Fruit fly (Drosophila melanogaster) whole organism: ENCODE results near the gene CG10435.

Experiments used
- CG8478 ChIP-seq: fragments of >200 bp; optimal IDR thresholded peaks from 2 replicates; lab custom pipeline; 2018; ENCODE audit warnings: inconsistent platforms
- Dll ChIP-seq: fragments of >200 bp; optimal IDR thresholded peaks from 2 replicates; lab custom pipeline; 2017
- EcR ChIP-seq, 2 experiments: fragments of >200 bp; optimal IDR thresholded peaks; 2 replicates each; lab custom pipeline; 2017; ENCODE audit warnings: missing biosample characterization in 2 of 2, missing genetic modification characterization in 2 of 2, missing genetic modification reagents in 2 of 2
- pan ChIP-seq: fragments of >200 bp; optimal IDR thresholded peaks from 2 replicates; lab custom pipeline; 2017
- psq ChIP-seq: fragments of >200 bp; optimal IDR thresholded peaks from 2 replicates; lab custom pipeline; 2017
- usp ChIP-seq: fragments of >200 bp; optimal IDR thresholded peaks from 2 replicates; lab custom pipeline; 2017; ENCODE audit warnings: missing biosample characterization, missing genetic modification characterization, mixed read lengths

Gene CG10435

DNA sequence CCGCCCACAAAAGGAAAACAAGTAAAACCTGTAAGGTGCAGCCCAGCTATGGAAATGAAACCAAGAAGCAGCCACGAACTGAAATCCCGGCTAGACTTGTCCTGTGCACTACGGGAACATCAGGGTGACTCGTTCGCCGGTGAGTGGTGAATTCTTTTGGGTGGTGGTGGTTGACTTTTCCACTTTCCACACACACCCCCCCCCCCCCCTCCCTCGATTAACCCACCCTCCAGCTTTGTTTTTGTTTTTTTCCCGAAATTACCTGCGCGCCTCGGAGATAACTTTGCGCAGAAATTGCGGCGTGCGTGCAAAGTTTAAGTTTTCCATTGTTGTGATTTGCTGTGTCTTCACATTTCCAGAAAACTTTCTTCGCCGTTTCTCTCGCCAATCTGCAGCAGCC lies 13.5 kb upstream of the CG10435 start:
- TF ChIP-seq psq (lab: Kevin White, UChicago), result no peak
- no peak for TF ChIP-seq pan (lab: Kevin White, UChicago)
- no peak for TF ChIP-seq CG8478
- TF ChIP-seq usp (GFP tag; lab: Kevin White, UChicago), result no peak
- no peak for TF ChIP-seq EcR (GFP tag; optimal IDR thresholded peaks at IDR 0.05; lab: Kevin White, UChicago)
- TF ChIP-seq Dll (lab: Kevin White, UChicago), result no peak

DNA sequence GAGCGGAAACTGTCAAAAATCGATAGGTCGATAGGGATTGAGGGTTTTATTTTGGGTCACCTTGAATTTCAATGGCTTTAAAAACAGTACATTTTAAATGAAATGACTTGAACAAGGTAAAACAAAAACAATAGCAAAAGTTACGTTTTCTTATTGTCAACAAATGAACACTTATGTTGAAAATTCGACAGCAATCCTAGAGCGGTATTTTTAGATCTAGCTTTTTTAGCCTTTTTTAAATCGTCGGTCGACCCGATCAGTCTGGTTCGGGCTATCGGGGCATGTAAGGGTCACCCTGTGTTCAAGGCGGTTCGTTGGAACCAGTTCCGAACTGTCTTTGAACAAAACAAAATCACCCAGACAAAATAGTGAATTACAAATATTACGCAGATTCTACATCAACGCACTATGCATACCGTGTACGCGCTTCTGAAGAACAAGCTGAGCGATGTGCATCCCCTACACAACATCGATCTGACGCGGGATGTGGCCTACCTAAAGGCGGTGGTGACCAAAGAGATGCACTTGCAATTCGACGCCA lies 3.9 kb downstream of the CG10435 start, which contains the start of the genes CG11052 and CG3223:
TSS of gene CG11052 (minus strand) at position 218 of the 541 bp plus-strand sequence.
TSS of gene CG3223 (plus strand) at position 321 of the 541 bp plus-strand sequence.
- TF ChIP-seq Dll (lab: Kevin White, UChicago) (no peak), CG8478 (no peak), pan (lab: Kevin White, UChicago) (no peak), psq (lab: Kevin White, UChicago) (no peak), EcR (GFP tag; optimal IDR thresholded peaks at IDR 0.05; lab: Kevin White, UChicago) (no peak), usp (GFP tag; lab: Kevin White, UChicago) (no peak)

DNA sequence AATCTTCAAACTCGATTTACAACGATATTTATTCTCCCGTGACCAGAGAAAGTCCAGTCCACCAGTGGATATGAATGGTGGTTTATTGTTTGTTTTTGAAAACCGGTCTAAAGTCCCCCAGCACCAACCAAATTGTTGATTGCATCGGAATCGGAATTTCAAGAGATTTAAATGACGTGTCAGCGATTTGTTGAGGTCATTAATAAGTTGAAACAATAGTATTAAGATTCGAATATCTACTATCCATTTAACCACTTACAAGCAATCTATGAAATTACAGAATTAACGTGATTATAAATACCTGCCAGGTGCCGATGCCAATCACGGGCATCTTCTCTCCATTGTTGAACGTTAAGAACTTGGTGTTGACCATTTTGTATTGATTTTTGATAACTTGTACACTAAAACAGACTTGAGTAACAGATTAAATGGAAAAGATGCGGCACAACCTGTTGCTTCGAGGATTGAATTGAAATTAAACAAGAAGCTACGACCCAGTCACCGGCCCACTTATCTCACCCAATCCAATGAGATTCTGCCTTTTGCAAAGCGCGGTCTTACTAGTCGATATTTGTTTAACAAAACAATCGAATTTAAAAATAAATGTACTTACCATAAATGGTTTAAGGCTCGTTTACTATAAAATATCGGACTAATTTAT lies 5.3 kb downstream of the CG10435 start, which contains the start of gene CG2767:
TSS of gene CG2767 (minus strand) at position 516 of the 661 bp plus-strand sequence.
- TF ChIP-seq EcR (GFP tag; optimal IDR thresholded peaks at IDR 0.05; lab: Kevin White, UChicago), result no peak
- no peak for TF ChIP-seq pan (lab: Kevin White, UChicago)

DNA sequence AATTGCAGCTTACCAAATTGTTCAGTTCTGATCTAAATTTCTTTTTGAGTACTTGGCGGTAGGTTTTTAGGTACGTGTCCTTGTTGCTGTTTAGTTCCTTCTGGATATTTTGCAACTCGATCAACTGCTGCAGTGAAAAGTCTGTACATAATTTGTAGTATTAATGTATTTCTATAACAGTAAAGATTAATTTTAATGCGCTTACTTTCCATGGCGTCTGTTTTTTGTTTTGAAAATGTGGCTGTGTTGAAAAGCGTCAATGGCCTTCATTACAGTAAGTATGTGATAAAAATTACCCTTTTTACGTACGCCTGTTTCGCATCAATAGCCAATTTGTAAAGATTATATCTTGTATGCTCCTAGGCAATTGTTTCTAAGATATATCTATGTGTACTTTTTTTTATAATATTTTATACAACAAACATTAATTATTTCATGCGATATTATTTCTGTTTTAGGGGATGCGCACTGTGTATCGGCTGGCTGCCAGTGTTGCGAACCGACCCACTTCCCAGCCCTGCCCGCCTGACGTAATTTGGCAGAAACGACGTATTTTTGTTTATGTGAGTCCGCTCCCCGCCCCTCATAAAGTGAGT lies 11.8 kb downstream of the CG10435 start, which contains the start of the genes Kmn2 and CG2698:
TSS of gene Kmn2 (minus strand) at position 236 of the 596 bp plus-strand sequence.
TSS of gene CG2698 (plus strand) at position 489 of the 596 bp plus-strand sequence.
- no peak for TF ChIP-seq EcR (GFP tag; optimal IDR thresholded peaks at IDR 0.05; lab: Kevin White, UChicago)
- no peak for TF ChIP-seq Dll (lab: Kevin White, UChicago)
- no peak for TF ChIP-seq usp (GFP tag; lab: Kevin White, UChicago)
- no peak for TF ChIP-seq pan (lab: Kevin White, UChicago)

DNA sequence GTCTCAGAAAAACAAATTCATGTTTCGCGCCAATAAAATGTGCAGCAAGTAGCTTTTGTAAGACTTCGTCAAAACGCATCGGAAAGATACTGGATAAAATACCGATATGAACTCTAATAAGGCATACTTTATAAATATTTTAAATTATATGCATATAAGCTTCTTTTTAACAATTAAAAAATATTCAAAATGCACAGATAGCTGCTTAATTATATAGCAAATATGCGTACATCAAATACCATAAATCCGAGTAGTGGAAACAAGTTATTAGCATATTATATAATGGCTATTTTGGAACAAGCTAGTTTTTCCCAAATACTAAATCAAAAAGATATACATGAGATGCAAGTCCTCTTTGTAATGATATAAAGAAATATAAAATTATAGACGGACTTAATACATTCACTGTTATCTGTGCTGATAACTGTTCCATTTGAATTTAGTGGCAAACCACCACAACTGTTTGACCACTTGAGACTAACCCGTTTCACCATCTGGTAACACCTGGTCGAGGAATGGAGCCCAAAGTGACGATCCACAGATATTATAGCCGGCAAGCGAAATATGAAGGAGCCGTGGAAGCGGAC lies 13.4 kb downstream of the CG10435 start, which contains the start of gene PIG-H:
TSS of gene PIG-H (plus strand) at position 303 of the 587 bp plus-strand sequence.
- TF ChIP-seq CG8478 (no peak), EcR (GFP tag; optimal IDR thresholded peaks at IDR 0.05; lab: Kevin White, UChicago) (no peak), usp (GFP tag; lab: Kevin White, UChicago) (no peak), psq (lab: Kevin White, UChicago) (no peak), pan (lab: Kevin White, UChicago) (no peak), Dll (lab: Kevin White, UChicago) (no peak)

DNA sequence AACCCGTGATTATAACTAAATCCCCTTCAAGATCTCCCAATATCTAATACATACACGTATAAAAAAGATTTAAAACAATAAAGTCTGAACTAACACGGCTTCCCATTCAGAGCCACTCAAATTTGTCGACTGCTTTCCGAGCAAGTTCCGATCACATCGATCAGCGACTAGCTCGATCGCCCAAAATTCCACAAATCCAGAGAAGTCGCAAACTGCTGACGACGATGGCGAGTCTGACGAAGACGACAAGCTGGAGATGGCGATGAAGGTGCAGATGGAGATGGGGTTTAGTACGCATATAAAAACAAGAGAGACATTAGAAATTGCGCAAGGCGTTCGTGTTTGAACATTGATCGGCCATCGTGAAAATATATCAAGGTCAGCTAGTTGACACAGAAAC lies 14.2 kb downstream of the CG10435 start:
- TF ChIP-seq CG8478, result no peak
- no peak for TF ChIP-seq EcR (GFP tag; optimal IDR thresholded peaks at IDR 0.05; lab: Kevin White, UChicago)
- no peak for TF ChIP-seq Dll (lab: Kevin White, UChicago)
- no peak for TF ChIP-seq pan (lab: Kevin White, UChicago)
- TF ChIP-seq usp (GFP tag; lab: Kevin White, UChicago), result no peak
- no peak for TF ChIP-seq psq (lab: Kevin White, UChicago)

DNA sequence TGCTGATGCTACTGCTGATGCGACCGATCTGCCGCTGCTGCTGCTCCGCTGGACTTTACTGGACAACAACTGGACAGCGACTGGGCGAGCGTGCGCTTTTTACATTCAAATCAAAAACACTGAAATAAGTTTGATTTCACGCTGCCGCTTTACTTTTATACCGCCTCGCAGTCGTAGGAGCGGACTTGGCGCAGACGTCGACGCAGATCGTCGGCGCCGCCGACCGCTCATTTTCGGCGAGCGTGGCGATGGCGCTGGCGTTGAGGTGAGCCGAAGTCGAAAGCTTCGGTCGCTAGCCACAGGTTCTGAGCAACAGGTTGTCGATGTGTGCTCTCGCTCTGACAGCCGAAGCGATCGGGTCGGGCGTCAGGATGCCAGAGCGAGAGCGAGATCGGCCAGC lies 17.3 kb downstream of the CG10435 start, which contains the start of gene Elovl7:
TSS of gene Elovl7 (minus strand) at position 131 of the 400 bp plus-strand sequence.
- no peak for TF ChIP-seq psq (lab: Kevin White, UChicago)
- TF ChIP-seq pan (lab: Kevin White, UChicago), result no peak

DNA sequence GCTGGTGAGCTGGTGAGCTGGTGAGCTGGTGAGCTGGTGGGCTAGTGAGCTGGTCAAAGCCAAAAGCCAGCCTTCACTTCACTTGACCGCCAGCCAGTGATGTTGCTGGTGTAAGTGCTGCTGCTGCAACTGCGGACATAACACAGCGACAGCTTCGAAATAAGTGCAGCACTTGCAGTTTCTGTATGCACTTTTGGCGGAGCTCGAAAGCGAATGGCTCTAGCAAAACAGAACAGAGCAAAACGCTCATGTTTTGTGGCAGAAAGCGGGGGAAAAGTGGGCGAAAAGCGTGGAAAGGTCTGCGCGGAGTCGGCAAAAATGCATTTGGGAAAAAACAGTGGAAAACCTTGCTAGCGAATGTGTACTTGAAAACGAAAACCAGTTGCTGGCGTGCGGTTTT lies 18.4 kb downstream of the CG10435 start:
- no peak for TF ChIP-seq pan (lab: Kevin White, UChicago)
- TF ChIP-seq EcR (GFP tag; optimal IDR thresholded peaks at IDR 0.05; lab: Kevin White, UChicago), result no peak
- no peak for TF ChIP-seq CG8478

DNA sequence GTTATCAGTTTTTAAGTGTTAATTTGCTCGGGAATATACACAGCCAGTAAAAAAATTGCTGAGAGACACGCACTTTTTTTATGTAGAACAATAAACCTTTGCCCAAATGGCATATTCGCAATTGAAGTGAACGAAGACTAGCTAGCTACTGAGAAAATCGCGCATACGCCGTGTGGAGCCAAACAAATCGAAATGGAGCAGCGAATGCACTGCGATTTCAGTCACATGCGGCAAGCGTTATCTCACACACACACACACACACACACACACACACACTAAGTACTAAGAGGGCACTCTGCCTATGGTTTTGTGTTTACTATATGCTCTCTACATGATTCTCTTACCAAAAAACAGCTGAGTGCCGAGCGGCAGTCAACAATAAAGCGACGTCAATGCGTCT lies 19.5 kb downstream of the CG10435 start:
- TF ChIP-seq usp (GFP tag; lab: Kevin White, UChicago) (no peak), Dll (lab: Kevin White, UChicago) (peak; percentile 34), EcR (GFP tag; optimal IDR thresholded peaks at IDR 0.05; lab: Kevin White, UChicago) (no peak)

DNA sequence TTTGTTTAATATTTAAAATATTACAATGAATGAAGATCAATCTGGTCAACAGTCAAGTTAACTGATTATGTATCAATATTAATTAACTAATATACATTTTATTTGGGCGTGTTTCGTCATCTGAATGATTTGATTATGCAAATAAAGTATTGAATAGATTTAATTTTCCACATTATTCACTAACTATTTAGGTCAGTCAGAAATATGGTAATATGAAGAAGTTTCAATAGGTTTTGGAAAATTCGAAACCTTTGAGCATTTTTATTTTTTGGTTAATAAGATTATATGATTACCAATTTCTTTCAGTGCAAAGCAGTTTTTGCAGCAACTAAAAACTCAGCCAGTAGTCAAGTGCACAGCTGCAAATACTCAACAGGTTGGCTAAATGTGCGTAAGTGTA lies 20.9 kb downstream of the CG10435 start:
- no peak for TF ChIP-seq pan (lab: Kevin White, UChicago)
- TF ChIP-seq EcR (GFP tag; optimal IDR thresholded peaks at IDR 0.05; lab: Kevin White, UChicago), result no peak
- no peak for TF ChIP-seq psq (lab: Kevin White, UChicago)
- no peak for TF ChIP-seq usp (GFP tag; lab: Kevin White, UChicago)
- TF ChIP-seq CG8478, result no peak
- no peak for TF ChIP-seq Dll (lab: Kevin White, UChicago)

DNA sequence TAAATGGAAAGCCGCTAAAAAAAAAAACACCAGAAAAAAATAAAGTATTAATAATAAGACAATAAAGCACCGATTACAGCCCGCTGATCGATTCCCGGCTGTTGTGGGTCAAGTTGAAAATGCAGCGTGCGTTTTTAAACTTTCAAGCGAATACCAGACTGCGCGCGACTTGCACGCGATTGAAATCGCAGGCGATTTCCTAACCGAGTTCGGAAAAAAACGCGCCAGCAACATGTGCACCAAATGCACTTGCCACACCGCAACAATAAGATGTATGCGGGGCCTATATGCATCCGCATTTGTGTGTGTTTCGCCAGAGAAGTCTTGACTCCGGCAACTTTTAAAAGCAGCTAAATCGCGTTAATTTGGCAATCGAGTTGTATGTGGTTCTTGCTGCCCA lies 21.6 kb downstream of the CG10435 start:
- TF ChIP-seq pan (lab: Kevin White, UChicago) (no peak), CG8478 (no peak), Dll (lab: Kevin White, UChicago) (no peak), usp (GFP tag; lab: Kevin White, UChicago) (no peak), psq (lab: Kevin White, UChicago) (no peak), EcR (GFP tag; optimal IDR thresholded peaks at IDR 0.05; lab: Kevin White, UChicago) (no peak)
